Worm (Caenorhabditis elegans): ENCODE data around the gene hrg-9.
A peak's percentile ranks its signal among the peaks of the same experiment; 100 is the strongest.

hrg-9 gene

DNA sequence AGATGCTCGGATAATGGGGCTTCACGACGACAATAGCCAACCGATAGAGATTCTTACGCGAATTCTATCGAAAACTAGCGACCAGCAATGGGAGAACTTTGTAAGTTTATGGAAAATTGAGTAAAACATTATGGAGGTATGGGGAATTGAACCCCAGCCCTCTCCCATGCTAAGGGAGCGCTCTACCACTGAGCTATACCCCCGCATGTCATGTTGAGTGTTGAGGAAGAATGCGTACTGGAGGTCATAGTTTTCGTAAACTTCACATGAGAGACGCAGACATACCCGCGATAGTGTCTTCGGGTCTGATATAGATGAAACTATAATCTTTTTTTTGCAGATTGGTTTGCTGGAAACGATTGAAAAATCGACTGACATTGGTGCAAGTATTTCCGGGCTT is 40.2 kb upstream of the hrg-9 start (continued):
- TF ChIP-seq unc-55 (GFP tag; optimal IDR thresholded peaks at IDR 0.05): peak; percentile 67
- TF ChIP-seq nhr-10 (tag; optimal IDR thresholded peaks at IDR 0.05): no peak
- TF ChIP-seq nhr-237 (tag; optimal IDR thresholded peaks at IDR 0.05): no peak
- peak; percentile 44 for TF ChIP-seq ceh-16 (tag; optimal IDR thresholded peaks at IDR 0.05)
- no peak for TF ChIP-seq unc-62 (GFP tag; optimal IDR thresholded peaks at IDR 0.05)

DNA sequence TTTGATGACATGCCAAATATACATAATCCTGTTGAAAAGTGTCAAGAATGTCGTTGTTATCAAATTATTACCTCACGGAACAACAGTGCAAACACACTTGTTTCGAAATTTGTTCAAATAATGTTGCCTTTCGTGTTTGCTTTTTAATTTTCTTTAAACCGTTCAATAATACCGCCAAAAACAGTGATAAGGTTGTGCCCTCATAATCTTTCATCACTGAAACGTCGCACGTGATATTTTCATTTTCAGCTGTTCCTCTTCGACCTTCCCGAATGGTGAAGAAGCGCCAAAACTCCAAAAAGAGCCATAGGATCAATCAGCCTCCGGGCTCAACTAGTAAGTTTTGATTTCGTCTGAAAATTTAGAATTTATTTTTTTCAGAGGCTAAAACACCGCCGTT is 38.9 kb upstream of the hrg-9 start, which contains the start of gene inft-2:
inft-2 (plus strand) TSS at position 248 of the 400 bp plus-strand sequence.
- TF ChIP-seq nhr-21 (tag; optimal IDR thresholded peaks at IDR 0.05) (no peak), fos-1 (tag; optimal IDR thresholded peaks at IDR 0.05) (peak; percentile 27)

DNA sequence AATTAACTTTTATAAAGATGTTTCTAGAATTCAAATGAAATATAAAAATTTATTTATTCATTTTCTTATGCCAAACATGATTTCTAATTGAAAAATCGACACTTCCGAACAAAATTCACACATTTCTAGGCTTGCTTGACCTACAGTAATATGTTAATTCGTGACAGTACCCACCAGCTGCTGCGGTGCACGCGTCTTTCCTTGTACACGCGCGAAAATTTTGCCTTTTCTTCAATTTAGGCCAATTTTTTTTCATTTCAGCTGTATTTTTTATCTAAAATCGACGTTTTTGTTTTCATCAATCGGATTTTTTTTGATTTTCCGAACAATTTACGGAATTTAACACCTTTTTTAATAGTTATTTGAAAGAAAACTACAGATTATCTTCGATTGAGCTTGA is 36.9 kb upstream of the hrg-9 start:
- TF ChIP-seq mdl-1 (tag; optimal IDR thresholded peaks at IDR 0.05) (no peak), nhr-6 (tag; optimal IDR thresholded peaks at IDR 0.05) (no peak), C34F6.9 (tag; optimal IDR thresholded peaks at IDR 0.05) (no peak)

DNA sequence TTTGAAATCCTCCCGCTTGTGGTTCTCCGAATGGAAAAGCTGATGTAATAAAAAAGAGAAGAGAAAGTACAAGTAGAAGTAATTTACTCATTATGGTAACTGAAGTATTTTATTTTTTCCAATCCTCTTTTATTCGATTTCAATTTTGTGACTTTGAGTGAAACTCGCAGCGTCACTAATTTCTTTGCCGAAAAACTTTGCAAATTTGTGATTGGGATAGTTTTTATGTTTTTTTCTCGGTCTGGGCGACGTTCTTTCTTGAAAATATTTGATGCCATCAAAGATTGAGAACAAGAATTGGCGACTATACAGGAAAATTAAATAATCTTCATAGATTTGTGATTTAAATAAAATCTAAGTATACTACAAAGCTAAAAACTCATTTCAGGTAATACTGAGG is 36.4 kb upstream of the hrg-9 start, which contains the start of gene far-4:
far-4 (minus strand) TSS at position 101 of the 400 bp plus-strand sequence.
- no peak for TF ChIP-seq sma-9 (GFP tag; optimal IDR thresholded peaks at IDR 0.05)
- TF ChIP-seq sma-9 (tag; optimal IDR thresholded peaks at IDR 0.05): no peak
- no peak for TF ChIP-seq nhr-237 (tag; optimal IDR thresholded peaks at IDR 0.05)
- TF ChIP-seq C34F6.9 (tag; optimal IDR thresholded peaks at IDR 0.05): no peak
- TF ChIP-seq alr-1 (tag; optimal IDR thresholded peaks at IDR 0.05): no peak

DNA sequence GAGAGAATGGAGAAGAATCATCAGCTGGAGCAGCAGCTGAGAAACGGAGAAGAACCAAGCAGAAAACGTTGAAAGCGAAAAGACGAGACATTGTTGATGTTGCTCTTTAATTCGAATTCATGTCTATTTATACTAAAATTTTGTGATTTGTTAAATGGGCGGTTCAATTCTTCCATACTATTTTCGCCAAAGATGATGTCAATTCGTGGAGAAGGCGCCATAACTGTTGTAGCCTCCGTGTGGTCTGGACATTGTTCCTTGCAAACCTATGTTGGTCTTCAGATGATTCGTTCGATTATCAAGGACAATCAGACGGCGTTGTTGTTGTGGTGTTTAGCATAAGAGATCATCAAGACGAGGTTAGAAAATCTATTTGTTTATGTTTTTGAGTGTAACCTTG is 34.3 kb upstream of the hrg-9 start, which contains the start of gene far-3:
far-3 (minus strand) TSS at position 101 of the 400 bp plus-strand sequence.
- no peak for TF ChIP-seq lin-39 (tag; optimal IDR thresholded peaks at IDR 0.05)

DNA sequence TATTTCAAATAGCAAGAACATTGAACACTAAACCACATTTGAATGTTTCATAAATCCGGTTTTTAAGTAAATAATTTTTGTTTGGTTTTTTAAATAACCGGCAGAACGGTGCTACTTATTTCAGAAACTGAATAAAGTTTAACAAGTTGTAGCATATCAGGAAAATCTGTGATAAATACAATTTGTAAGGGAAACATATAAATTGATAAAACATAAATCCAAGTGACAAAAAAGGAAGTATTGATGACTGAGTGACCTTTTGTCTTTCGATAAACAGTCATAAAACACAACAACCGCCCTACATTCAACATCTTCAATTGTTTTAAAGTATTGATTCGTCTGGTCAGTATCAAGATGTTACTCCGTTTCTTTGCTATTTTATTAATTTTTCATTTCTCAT is 32.1 kb upstream of the hrg-9 start, which contains the start of gene far-5:
far-5 (plus strand) TSS at position 301 of the 400 bp plus-strand sequence.
- TF ChIP-seq Y55F3AM.14 (GFP tag; optimal IDR thresholded peaks at IDR 0.05): no peak
- no peak for TF ChIP-seq sma-3 (GFP tag; optimal IDR thresholded peaks at IDR 0.05)
- no peak for TF ChIP-seq nhr-10 (tag; optimal IDR thresholded peaks at IDR 0.05)

DNA sequence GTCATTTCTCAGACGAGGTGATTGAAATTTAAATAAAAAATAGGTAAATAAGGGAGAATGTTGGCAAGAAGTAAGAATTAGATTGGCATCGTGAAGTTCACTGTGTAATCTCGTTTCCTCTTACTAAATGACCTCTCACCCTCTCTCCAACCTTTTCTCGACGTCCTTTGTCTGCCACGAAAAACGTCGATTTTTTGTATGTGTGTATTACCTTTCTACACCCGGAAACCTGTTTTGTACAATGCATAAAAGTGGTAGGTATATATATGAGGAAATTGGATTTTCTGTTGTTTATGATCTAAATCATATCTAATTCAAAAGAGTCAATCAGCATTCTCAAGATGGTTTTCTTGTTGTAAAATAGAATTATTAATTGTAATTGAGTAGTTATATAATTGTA is 29.7 kb upstream of the hrg-9 start, which contains the start of the genes F15B9.11 and dsl-7:
F15B9.11 (minus strand) TSS at position 5 of the 400 bp plus-strand sequence.
dsl-7 (plus strand) TSS at position 260 of the 400 bp plus-strand sequence.
- no peak for TF ChIP-seq lin-13 (GFP tag; optimal IDR thresholded peaks at IDR 0.05)
- TF ChIP-seq nhr-23 (tag; optimal IDR thresholded peaks at IDR 0.05): no peak
- TF ChIP-seq nhr-25 (tag; optimal IDR thresholded peaks at IDR 0.05): peak; percentile 77
- no peak for TF ChIP-seq nhr-77 (tag; optimal IDR thresholded peaks at IDR 0.05)
- no peak for TF ChIP-seq snpc-4 (tag; optimal IDR thresholded peaks at IDR 0.05)
- no peak for TF ChIP-seq F13H6.1 (tag; optimal IDR thresholded peaks at IDR 0.05)

DNA sequence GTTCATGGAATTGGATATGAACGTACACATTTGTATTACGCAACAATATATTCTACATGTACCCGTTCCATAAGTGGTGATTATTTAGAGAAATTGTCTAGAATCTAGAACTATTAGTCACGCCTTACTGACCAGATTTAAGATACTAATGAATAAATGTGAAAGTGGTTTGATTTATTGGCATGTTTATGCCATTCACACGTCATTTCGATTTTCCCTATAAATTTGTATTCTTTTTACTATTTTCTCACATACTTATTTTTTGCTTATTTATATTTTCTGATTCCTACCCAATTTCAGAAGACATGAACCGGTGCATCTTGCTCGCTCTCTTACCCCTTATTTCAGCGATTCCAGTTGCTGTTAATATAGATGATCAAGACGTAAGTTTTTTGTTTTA is 25.1 kb upstream of the hrg-9 start, which contains the start of gene F15B9.8:
F15B9.8 (plus strand) TSS at position 301 of the 400 bp plus-strand sequence.
- TF ChIP-seq egl-27 (tag; optimal IDR thresholded peaks at IDR 0.05): no peak
- TF ChIP-seq nhr-237 (tag; optimal IDR thresholded peaks at IDR 0.05): no peak
- TF ChIP-seq gmeb-1 (tag; optimal IDR thresholded peaks at IDR 0.05): no peak
- TF ChIP-seq snpc-4 (tag; optimal IDR thresholded peaks at IDR 0.05): no peak

DNA sequence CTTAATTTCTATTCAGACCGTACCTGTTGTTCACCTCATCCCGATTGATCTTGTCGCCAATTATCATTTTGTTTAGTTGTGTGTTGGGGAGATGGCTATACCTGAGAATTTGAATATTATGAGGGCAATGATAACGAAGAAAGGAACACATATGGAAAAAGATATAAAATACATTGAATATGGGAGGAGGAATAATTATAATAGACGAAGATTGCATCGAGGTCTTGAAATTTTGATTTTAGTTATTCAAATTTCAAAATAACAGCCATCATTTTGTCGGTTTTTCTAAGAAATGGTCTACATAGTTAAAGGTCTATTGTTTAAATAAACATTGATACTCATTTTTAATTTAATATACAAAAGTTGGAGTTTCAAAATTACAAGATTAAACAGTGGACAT is 23.9 kb upstream of the hrg-9 start, which contains the start of gene shw-3:
shw-3 (minus strand) TSS at position 101 of the 400 bp plus-strand sequence.
- TF ChIP-seq peb-1 (tag; optimal IDR thresholded peaks at IDR 0.05) (no peak), mbf-1 (tag; optimal IDR thresholded peaks at IDR 0.05) (no peak), nhr-21 (tag; optimal IDR thresholded peaks at IDR 0.05) (no peak), mab-5 (tag; optimal IDR thresholded peaks at IDR 0.05) (no peak), zag-1 (tag; optimal IDR thresholded peaks at IDR 0.05) (no peak)

Measured in whole organism, L2 larva.